Worm (Caenorhabditis elegans): ENCODE measurements around the gene F27D9.13.

Gene F27D9.13

ce11 chrX:7638790-7639189 lies 28.5 kb downstream of the F27D9.13 start:
- no peak for TF ChIP-seq nhr-76 (tag; optimal IDR thresholded peaks at IDR 0.05)
- no peak for TF ChIP-seq blmp-1 (tag; optimal IDR thresholded peaks at IDR 0.05)
- no peak for TF ChIP-seq sem-2 (GFP tag; optimal IDR thresholded peaks at IDR 0.05)
- no peak for TF ChIP-seq ham-2 (GFP tag; optimal IDR thresholded peaks at IDR 0.05)
- TF ChIP-seq lin-13 (tag; optimal IDR thresholded peaks at IDR 0.05): no peak
- TF ChIP-seq lin-32 (GFP tag; optimal IDR thresholded peaks at IDR 0.05): no peak
- no peak for TF ChIP-seq nhr-12 (tag; optimal IDR thresholded peaks at IDR 0.05)
- no peak for TF ChIP-seq elt-3 (tag; optimal IDR thresholded peaks at IDR 0.05)
- no peak for TF ChIP-seq mab-5 (tag; optimal IDR thresholded peaks at IDR 0.05)
- TF ChIP-seq ces-1 (GFP tag; optimal IDR thresholded peaks at IDR 0.05): no peak
- no peak for TF ChIP-seq drap-1 (GFP tag; optimal IDR thresholded peaks at IDR 0.05)
- no peak for TF ChIP-seq tbx-8 (GFP tag; optimal IDR thresholded peaks at IDR 0.05)
- no peak for TF ChIP-seq elt-1 (tag; optimal IDR thresholded peaks at IDR 0.05; ENCODE audit: borderline replicate concordance, insufficient read depth)
- no peak for TF ChIP-seq nhr-237 (tag; optimal IDR thresholded peaks at IDR 0.05)
- TF ChIP-seq ceh-43 (GFP tag; optimal IDR thresholded peaks at IDR 0.05): no peak
- TF ChIP-seq pha-4 (tag; optimal IDR thresholded peaks at IDR 0.05): no peak
- TF ChIP-seq bed-3 (GFP tag; optimal IDR thresholded peaks at IDR 0.05): no peak
- TF ChIP-seq nhr-2 (tag; optimal IDR thresholded peaks at IDR 0.05): no peak

ce11 chrX:7636037-7636436 lies 31.2 kb downstream of the F27D9.13 start:
- TF ChIP-seq hlh-1 (tag; optimal IDR thresholded peaks at IDR 0.05) (peak; percentile 39), snpc-4 (tag; optimal IDR thresholded peaks at IDR 0.05) (no peak)

DNA sequence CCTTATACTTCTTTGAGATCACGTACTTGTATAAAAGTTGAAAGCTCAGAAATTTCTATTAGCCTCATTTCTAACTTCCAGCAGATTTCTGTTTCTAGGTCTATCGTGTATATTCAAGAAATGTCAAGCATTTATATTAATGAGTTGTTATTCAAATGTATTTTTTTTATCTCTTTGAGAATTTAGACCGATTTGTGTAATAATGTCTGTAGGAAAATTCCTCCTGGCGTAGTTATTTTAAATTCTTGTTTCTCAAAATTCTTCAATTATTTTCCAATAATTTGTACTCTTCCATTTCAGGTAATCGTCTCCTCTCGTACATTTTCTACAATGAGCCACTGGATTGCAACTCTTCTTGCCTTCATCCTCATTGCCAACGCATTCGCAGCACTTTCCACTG lies 39.9 kb downstream of the F27D9.13 start, which contains the start of gene nlp-61:
Gene nlp-61 (plus strand): TSS at position 301 of the 400 bp plus-strand sequence.
- TF ChIP-seq ham-2 (GFP tag; optimal IDR thresholded peaks at IDR 0.05) (no peak), cnd-1 (tag; optimal IDR thresholded peaks at IDR 0.05) (no peak), bed-3 (GFP tag; optimal IDR thresholded peaks at IDR 0.05) (no peak), nhr-28 (tag; optimal IDR thresholded peaks at IDR 0.05) (no peak), M03D4.4 (tag; optimal IDR thresholded peaks at IDR 0.05) (no peak), drap-1 (GFP tag; optimal IDR thresholded peaks at IDR 0.05) (no peak), tbx-8 (GFP tag; optimal IDR thresholded peaks at IDR 0.05) (no peak), nhr-12 (tag; optimal IDR thresholded peaks at IDR 0.05) (no peak), ceh-43 (GFP tag; optimal IDR thresholded peaks at IDR 0.05) (no peak), mab-5 (tag; optimal IDR thresholded peaks at IDR 0.05) (no peak), lin-13 (tag; optimal IDR thresholded peaks at IDR 0.05) (no peak), ces-1 (GFP tag; optimal IDR thresholded peaks at IDR 0.05) (no peak), unc-39 (tag; optimal IDR thresholded peaks at IDR 0.05) (no peak), snpc-4 (tag; optimal IDR thresholded peaks at IDR 0.05) (no peak)

All from whole organism, mixed stage, embryonic.